Worm (Caenorhabditis elegans) whole organism, midembryonic: ENCODE results near the gene fbxa-111.

ENCODE experiments used
- flt-1 ChIP-seq: fragments of 200-800 bp; sonication (Bioruptor generic); IDR thresholded peaks from 2 replicates; pipeline ENCODE4 v1.3.6; 2022; ENCODE audit warnings: missing genetic modification characterization, missing compliant biosample characterization
- tab-1 ChIP-seq: fragments of 200-800 bp; sonication (Bioruptor generic); IDR thresholded peaks from 2 replicates; pipeline ENCODE4 v1.3.6; 2022; ENCODE audit warnings: missing genetic modification characterization, missing compliant biosample characterization
- ztf-23 ChIP-seq: fragments of 200-800 bp; sonication (Bioruptor generic); IDR thresholded peaks from 2 replicates; pipeline ENCODE4 v1.3.6; 2022; ENCODE audit warnings: missing genetic modification reagents, missing genetic modification characterization, missing compliant biosample characterization
- ztf-29 ChIP-seq: fragments of 200-800 bp; sonication (Bioruptor generic); IDR thresholded peaks from 2 replicates; pipeline ENCODE4 v1.3.6; 2022; ENCODE audit warnings: missing genetic modification reagents, missing genetic modification characterization, missing compliant biosample characterization

DNA sequence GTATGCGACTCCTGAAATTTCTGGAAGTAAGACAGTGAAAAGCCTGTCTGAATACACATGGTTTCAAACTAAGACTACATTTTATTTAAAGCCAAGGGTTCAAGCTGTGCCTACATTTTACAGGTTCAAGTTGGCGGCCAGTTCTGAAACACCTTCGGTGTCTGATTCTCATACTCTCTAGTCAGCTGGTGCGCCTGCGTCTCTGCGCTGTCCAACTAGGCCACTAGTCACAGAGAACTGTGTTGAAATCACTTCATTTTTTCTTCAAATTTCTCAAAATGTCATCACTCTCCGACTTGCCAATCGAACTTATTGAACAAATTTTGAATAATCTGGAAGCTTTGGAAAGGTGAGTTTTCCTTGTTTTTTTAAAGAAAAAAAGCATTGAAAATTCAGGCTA, 17.1 kb upstream of the fbxa-111 start, which contains the start of gene fbxa-90:
- TF ChIP-seq tab-1 (GFP tag; lab: Robert Waterston, UW) = no peak
- TF ChIP-seq ztf-23 (GFP tag; lab: Robert Waterston, UW) = no peak
- no peak for TF ChIP-seq flt-1
- TF ChIP-seq ztf-29 (GFP tag; lab: Robert Waterston, UW) = no peak
